Fruit fly (Drosophila melanogaster) whole organism, wandering third instar larva: ENCODE measurements around the gene Ptpmeg2.

Experiments
- CG32264 ChIP-seq: fragments of 200-800 bp; sonication (Bioruptor generic); optimal IDR thresholded peaks from 2 replicates; lab custom pipeline; 2016; ENCODE audit warnings: missing biosample characterization, missing genetic modification characterization
- Dif ChIP-seq: fragments of 200-275, 200-300 bp; sonication (Bioruptor generic); optimal IDR thresholded peaks from 2 replicates; lab custom pipeline; 2018; ENCODE audit warnings: missing biosample characterization, missing genetic modification characterization; ENCODE audit not compliant: partially characterized antibody
- Hr83 ChIP-seq: fragments of 200-300 bp; sonication (Bioruptor generic); optimal IDR thresholded peaks from 2 replicates; lab custom pipeline; 2016; ENCODE audit warnings: missing biosample characterization, mild to moderate bottlenecking, missing genetic modification characterization, moderate library complexity; ENCODE audit not compliant: poor library complexity, severe bottlenecking
- Mio ChIP-seq: sonication (Bioruptor generic); optimal IDR thresholded peaks from 2 replicates; lab custom pipeline; 2016; ENCODE audit warnings: missing biosample characterization, missing genetic modification characterization
- Myc ChIP-seq: fragments of >200 bp; optimal IDR thresholded peaks from 2 replicates; lab custom pipeline; 2017
- dl ChIP-seq, 2 experiments: fragments of 175-275, 200-275 bp in 1 of 2; fragments of 200-275 bp in 1 of 2; sonication (Bioruptor generic); optimal IDR thresholded peaks; lab custom pipeline; 2018; ENCODE audit warnings: mild to moderate bottlenecking in 2 of 2, missing biosample characterization in 2 of 2, missing genetic modification characterization in 2 of 2, moderate library complexity in 2 of 2; ENCODE audit not compliant: partially characterized antibody in 2 of 2, insufficient read depth in 1 of 2
- h ChIP-seq: fragments of 200-800 bp; sonication (Bioruptor generic); optimal IDR thresholded peaks from 3 replicates; lab custom pipeline; 2016; ENCODE audit warnings: missing biosample characterization, mild to moderate bottlenecking, missing genetic modification characterization
- sage ChIP-seq: fragments of 200-800 bp; sonication (Bioruptor generic); optimal IDR thresholded peaks from 2 replicates; lab custom pipeline; 2016; ENCODE audit warnings: missing biosample characterization, mild to moderate bottlenecking, missing genetic modification characterization
- usp ChIP-seq: fragments of >200 bp; optimal IDR thresholded peaks from 2 replicates; lab custom pipeline; 2017; ENCODE audit warnings: missing biosample characterization, missing genetic modification characterization

DNA sequence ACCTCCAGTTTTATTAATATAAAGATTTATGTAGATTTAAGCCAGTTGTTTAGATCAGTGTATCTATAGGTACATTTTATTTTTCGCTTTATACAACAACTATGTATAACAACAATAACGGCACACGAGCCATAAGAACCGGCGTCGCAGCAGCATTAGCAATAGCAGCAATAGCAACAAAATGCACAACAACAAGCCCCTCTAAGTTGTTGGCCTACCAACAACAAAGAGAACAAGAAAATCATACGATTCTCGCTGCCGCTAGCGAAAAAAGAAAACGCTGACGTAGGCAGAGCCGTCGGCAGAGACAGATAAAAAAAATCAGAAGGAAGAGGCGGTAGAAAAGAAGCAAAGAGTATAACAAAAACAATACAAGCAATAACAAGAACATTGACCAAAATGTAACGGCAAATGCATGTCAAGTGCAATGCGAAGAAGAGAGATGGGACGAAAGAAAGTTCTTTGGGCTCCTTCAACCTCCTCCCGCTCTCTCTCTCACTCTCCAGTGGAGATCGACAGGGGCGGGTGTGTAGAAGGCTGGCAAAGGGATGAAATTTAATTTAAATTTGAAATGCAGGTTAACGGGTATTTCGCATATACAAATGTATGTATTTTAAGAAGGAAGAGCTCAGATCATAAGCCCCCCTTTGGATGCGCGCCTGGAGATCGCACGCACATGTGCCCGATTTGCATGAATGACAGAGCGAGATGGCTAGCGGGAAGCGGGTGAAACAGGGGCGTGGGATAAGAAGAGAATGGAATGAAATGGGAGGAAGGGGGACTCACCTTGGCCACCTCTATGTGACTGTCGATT lies 80.0 kb downstream of the Ptpmeg2 start:
- TF ChIP-seq h (peak; percentile 100), Hr83 (peak; percentile 99), Dif (no peak), Myc (lab: Kevin White, UChicago) (no peak), dl (GFP tag; optimal IDR thresholded peaks at IDR 0.05; lab: Kevin White, UChicago; ENCODE audit: insufficient read depth in 1 of 2, partially characterized antibody in 2 of 2) (no peak), sage (GFP tag; lab: Kevin White, UChicago) (peak; percentile 96), usp (GFP tag; lab: Kevin White, UChicago) (no peak), CG32264 (peak; percentile 99), Mio (GFP tag; lab: Kevin White, UChicago) (peak; percentile 95)
